Comparison of ENCODE assay signal across 2 worm cellular contexts in genomic region chrIII:4066333-4066732, ce11.
TF ChIP-seq lines count a peak whose summit lies in the region.

Gene unc-79 (plus strand): TSS chrIII:4066633.

TF ChIP-seq in whole organism, L4 larva, 104 proteins besides CTCF, POLR2A, EP300 and RAD21:
- TF ChIP-seq nhr-25 (tag; optimal IDR thresholded peaks at IDR 0.05; lab: Kevin White, UChicago; ENCODE audit: borderline replicate concordance, insufficient read depth) (no peak), zip-2 (tag; optimal IDR thresholded peaks at IDR 0.05; lab: Kevin White, UChicago) (no peak), fkh-10 (GFP tag; optimal IDR thresholded peaks at IDR 0.05; lab: Kevin White, UChicago) (peak; percentile 39)

TF ChIP-seq in whole organism, mixed stage, embryonic, 35 proteins besides CTCF, POLR2A, EP300 and RAD21:
- peak; percentile 23 for TF ChIP-seq ces-1 (GFP tag; optimal IDR thresholded peaks at IDR 0.05; lab: Kevin White, UChicago)
- TF ChIP-seq mls-2 (tag; optimal IDR thresholded peaks at IDR 0.05; lab: Kevin White, UChicago): no peak

Comparison
In these comparisons a context has a peak if more than half of its experiments do, and no peak if none do; other contexts are left out.
1. Of the 12 proteins assayed by ChIP-seq in both whole organism, L4 larva and whole organism, mixed stage, embryonic: peak only in whole organism, L4 larva: none; only in whole organism, mixed stage, embryonic: ces-1; in both: none; in neither: 11.